Worm (Caenorhabditis elegans) whole organism, L2 larva: Measurements from ENCODE around the gene mob-3.

Source experiments
- R02D3.7 ChIP-seq: fragments of 150-350 bp; optimal IDR thresholded peaks from 2 replicates; lab custom pipeline; 2014; ENCODE audit warnings: missing biosample characterization, missing genetic modification characterization
- ama-1 ChIP-seq: fragments of 150-350 bp; optimal IDR thresholded peaks from 2 replicates; lab custom pipeline; 2018; ENCODE audit warnings: inconsistent platforms
- egl-27 ChIP-seq: sonication (generic microtip); optimal IDR thresholded peaks from 3 replicates; lab custom pipeline; 2017; ENCODE audit warnings: missing biosample characterization, missing genetic modification reagents, missing genetic modification characterization
- lin-13 ChIP-seq: fragments of 150-350 bp; optimal IDR thresholded peaks from 2 replicates; lab custom pipeline; 2014; ENCODE audit warnings: missing biosample characterization, missing genetic modification reagents, missing genetic modification characterization
- mdl-1 ChIP-seq, 2 experiments: fragments of 150-350 bp in 1 of 2; sonication (generic microtip) in 1 of 2; optimal IDR thresholded peaks; 2 replicates each; lab custom pipeline; 2017; ENCODE audit warnings: missing biosample characterization in 2 of 2, missing genetic modification characterization in 2 of 2
- nhr-11 ChIP-seq: fragments of 150-350 bp; optimal IDR thresholded peaks from 2 replicates; lab custom pipeline; 2014; ENCODE audit warnings: missing biosample characterization, missing genetic modification characterization
- nhr-237 ChIP-seq: fragments of 150-350 bp; optimal IDR thresholded peaks from 2 replicates; lab custom pipeline; 2014; ENCODE audit warnings: missing biosample characterization, missing genetic modification characterization
- unc-62 ChIP-seq: fragments of 150-350 bp; optimal IDR thresholded peaks from 2 replicates; lab custom pipeline; 2014; ENCODE audit warnings: missing biosample characterization, missing genetic modification reagents, missing genetic modification characterization

DNA sequence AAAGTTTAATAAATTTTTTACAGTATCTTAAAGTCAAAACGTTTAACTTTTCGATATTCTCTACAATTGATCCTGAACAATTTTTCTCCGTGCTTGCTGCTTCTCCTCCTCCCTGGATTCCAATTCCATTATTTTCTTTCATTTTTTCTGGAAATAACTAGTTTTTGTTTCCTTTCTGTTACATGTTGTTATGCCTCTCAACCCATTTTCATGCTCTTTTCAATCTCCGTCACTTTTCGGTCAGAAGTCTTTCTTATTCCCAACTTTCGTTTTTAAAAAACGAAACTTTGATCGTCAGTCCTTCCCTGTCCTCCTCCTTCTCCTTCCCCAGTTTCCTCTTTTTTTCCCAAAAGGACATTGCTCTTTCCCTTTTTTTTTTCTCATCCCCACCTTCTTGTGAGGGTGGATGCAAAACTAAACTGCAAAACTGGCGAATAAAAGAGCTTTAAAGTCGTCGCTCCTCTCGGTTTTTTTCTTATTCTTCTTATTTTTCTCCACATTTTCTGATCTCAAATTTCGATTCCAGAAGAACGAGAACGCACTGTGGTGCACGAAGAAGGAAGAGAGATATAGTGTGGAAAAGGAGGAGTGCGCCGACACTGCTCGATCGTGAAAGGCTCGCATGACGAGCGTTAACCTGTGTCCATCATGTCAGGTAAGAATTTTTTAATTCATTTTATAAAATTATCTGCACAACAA is 16.3 kb upstream of the mob-3 start, which contains the start of the genes C48A7.16 and egl-19:
- TF ChIP-seq egl-27 (tag; lab: Kevin White, UChicago) = no peak
- no peak for TF ChIP-seq nhr-11 (tag; lab: Kevin White, UChicago)
- TF ChIP-seq ama-1 (lab: Kevin White, UChicago) = no peak
- TF ChIP-seq R02D3.7 (tag; lab: Kevin White, UChicago) = no peak
- TF ChIP-seq mdl-1 (tag; optimal IDR thresholded peaks at IDR 0.05; lab: Kevin White, UChicago) = no peak
- TF ChIP-seq unc-62 (GFP tag; lab: Kevin White, UChicago) = no peak
- no peak for TF ChIP-seq lin-13 (GFP tag; lab: Kevin White, UChicago)
- TF ChIP-seq nhr-237 = no peak
